Comparison of ENCODE assay signal across 5 fruit fly cellular contexts in the genomic region with DNA sequence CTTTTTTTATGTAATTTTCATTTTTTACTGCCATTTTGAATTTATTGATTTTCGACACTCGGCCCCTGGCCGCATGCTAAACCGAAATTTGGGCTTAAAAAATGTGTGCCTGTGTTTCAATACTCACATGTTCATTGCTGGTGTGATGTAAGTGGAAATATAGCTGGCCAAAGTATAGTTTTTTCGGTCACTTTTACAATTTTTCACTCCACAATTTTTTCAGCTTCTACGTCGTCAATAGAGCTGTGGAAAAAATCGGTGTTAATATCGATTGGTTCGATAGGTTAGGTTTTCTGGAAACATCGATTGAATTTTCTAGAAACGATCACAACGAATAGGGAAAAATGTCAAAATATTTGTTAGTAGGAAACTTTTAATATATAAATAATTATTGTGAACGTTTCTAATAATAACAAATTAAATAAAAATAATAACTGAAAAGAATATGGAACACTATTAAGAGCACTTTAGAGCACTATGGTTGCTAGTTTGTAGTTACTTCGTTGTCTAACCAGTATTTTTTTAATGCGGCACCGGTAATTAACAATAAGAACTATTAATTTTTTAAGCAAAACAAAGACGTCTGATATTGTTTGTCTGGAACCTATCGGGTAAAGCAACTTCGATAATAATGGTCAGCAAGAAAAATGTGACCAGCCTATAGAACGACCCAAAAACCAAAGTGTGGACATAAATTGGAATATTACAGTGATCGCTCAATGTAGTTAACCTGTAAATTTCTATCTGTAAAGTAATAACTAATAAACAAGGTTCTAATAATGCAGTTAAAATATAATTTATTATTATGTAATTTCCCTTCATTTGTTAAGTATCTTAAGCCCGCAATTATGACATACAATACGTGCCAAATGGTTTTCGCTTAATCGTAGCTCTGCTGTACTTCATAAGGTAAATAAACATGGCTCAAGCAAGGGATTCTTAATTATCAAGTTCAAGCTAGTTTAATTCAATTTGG.
TF ChIP-seq lines count a peak whose summit lies in the region.

CG10077 (minus strand) TSS at position 651 of the 976 bp plus-strand sequence.
CG9948 (plus strand) TSS at position 738 of the 976 bp plus-strand sequence.

- no peak for TF ChIP-seq CTCF in whole organism, embryonic (GFP tag; optimal IDR thresholded peaks at IDR 0.05; lab: Kevin White, UChicago)

TF ChIP-seq in whole organism, adult, 20 proteins besides CTCF, POLR2A, EP300 and RAD21 (continues in another document):
- TF ChIP-seq Crg-1 (GFP tag; optimal IDR thresholded peaks at IDR 0.05; lab: Kevin White, UChicago) (peak; percentile 79), bab1 (GFP tag; optimal IDR thresholded peaks at IDR 0.05; lab: Kevin White, UChicago) (peak; percentile 95), CG5204 (GFP tag; optimal IDR thresholded peaks at IDR 0.05; lab: Kevin White, UChicago) (peak; percentile 80), CG11617 (GFP tag; optimal IDR thresholded peaks at IDR 0.05; lab: Kevin White, UChicago) (peak; percentile 80), CG33017 (tag; optimal IDR thresholded peaks at IDR 0.05; lab: Kevin White, UChicago) (peak; percentile 90), CG1620 (GFP tag; optimal IDR thresholded peaks at IDR 0.05; lab: Kevin White, UChicago) (peak; percentile 78), pad (GFP tag; optimal IDR thresholded peaks at IDR 0.05; lab: Kevin White, UChicago) (peak; percentile 64), Hr96 (GFP tag; optimal IDR thresholded peaks at IDR 0.05; lab: Kevin White, UChicago) (no peak), CG7045 (GFP tag; optimal IDR thresholded peaks at IDR 0.05; lab: Kevin White, UChicago) (peak; percentile 91), kay (GFP tag; lab: Kevin White, UChicago; ENCODE audit: borderline replicate concordance) (peak; percentile 90), cnc (optimal IDR thresholded peaks at IDR 0.05; lab: Kevin White, UChicago) (no peak), toe (GFP tag; optimal IDR thresholded peaks at IDR 0.05; lab: Kevin White, UChicago) (no peak), CG12768 (GFP tag; optimal IDR thresholded peaks at IDR 0.05; lab: Kevin White, UChicago) (peak; percentile 89), tj (GFP tag; optimal IDR thresholded peaks at IDR 0.05; lab: Kevin White, UChicago) (peak; percentile 63), Clk (GFP tag; optimal IDR thresholded peaks at IDR 0.05; lab: Kevin White, UChicago) (peak; percentile 73)

TF ChIP-seq in whole organism, embryonic, 481 proteins besides CTCF, POLR2A, EP300 and RAD21 (continues in another document):
- peak; percentile 77 for TF ChIP-seq CG15514 (GFP tag; optimal IDR thresholded peaks at IDR 0.05; lab: Kevin White, UChicago)
- no peak for TF ChIP-seq Sin3A (optimal IDR thresholded peaks at IDR 0.05; lab: Kevin White, UChicago)
- peak; percentile 59 for TF ChIP-seq wek (GFP tag; optimal IDR thresholded peaks at IDR 0.05; lab: Kevin White, UChicago)
- peak; percentile 91 for TF ChIP-seq CG17359 (tag; optimal IDR thresholded peaks at IDR 0.05; lab: Kevin White, UChicago)
- TF ChIP-seq zen (tag; optimal IDR thresholded peaks at IDR 0.05; lab: Kevin White, UChicago) = peak; percentile 87
- TF ChIP-seq Dll (GFP tag; IDR thresholded peaks at IDR 0.05; lab: Robert Waterston, UW; ENCODE audit: partially characterized antibody) = peak; percentile 85
- peak; percentile 87 for TF ChIP-seq Hsf (GFP tag; optimal IDR thresholded peaks at IDR 0.05; lab: Kevin White, UChicago)
- peak; percentile 11 for TF ChIP-seq her (GFP tag; optimal IDR thresholded peaks at IDR 0.05; lab: Kevin White, UChicago)
- TF ChIP-seq gt (GFP tag; IDR thresholded peaks at IDR 0.05; lab: Robert Waterston, UW) = peak; percentile 68
- peak; percentile 90 for TF ChIP-seq Meics (GFP tag; optimal IDR thresholded peaks at IDR 0.05; lab: Kevin White, UChicago)
- peak; percentile 87 for TF ChIP-seq Dref (GFP tag; IDR thresholded peaks at IDR 0.05; lab: Robert Waterston, UW)
- peak; percentile 61 for TF ChIP-seq CG6683 (GFP tag; optimal IDR thresholded peaks at IDR 0.05; lab: Kevin White, UChicago)
- no peak for TF ChIP-seq Hey (tag; optimal IDR thresholded peaks at IDR 0.05; lab: Kevin White, UChicago)
- no peak for TF ChIP-seq CG30431 (GFP tag; optimal IDR thresholded peaks at IDR 0.05; lab: Kevin White, UChicago)
- no peak for TF ChIP-seq Doc2 (GFP tag; IDR thresholded peaks at IDR 0.05; lab: Robert Waterston, UW)
- peak; percentile 89 for TF ChIP-seq CG10366 (GFP tag; IDR thresholded peaks at IDR 0.05; lab: Robert Waterston, UW)

TF ChIP-seq in whole organism, prepupa, 60 proteins besides CTCF, POLR2A, EP300 and RAD21 (continues in another document):
- TF ChIP-seq eg (GFP tag; IDR thresholded peaks at IDR 0.05; lab: Robert Waterston, UW) = peak; percentile 95
- no peak for TF ChIP-seq CG6276 (GFP tag; optimal IDR thresholded peaks at IDR 0.05; lab: Kevin White, UChicago)
- peak; percentile 85 for TF ChIP-seq dsx (GFP tag; optimal IDR thresholded peaks at IDR 0.05; lab: Kevin White, UChicago; ENCODE audit: poor library complexity, severe bottlenecking)
- peak; percentile 79 to 88 for TF ChIP-seq ss (GFP tag; optimal IDR thresholded peaks at IDR 0.05; lab: Kevin White, UChicago)
- TF ChIP-seq pdm3 (GFP tag; optimal IDR thresholded peaks at IDR 0.05; lab: Kevin White, UChicago) = peak; percentile 90
- TF ChIP-seq CG4318 (GFP tag; optimal IDR thresholded peaks at IDR 0.05; lab: Kevin White, UChicago) = no peak
- TF ChIP-seq CG8632 (GFP tag; optimal IDR thresholded peaks at IDR 0.05; lab: Kevin White, UChicago) = peak; percentile 89
- no peak for TF ChIP-seq CG16779 (tag; optimal IDR thresholded peaks at IDR 0.05; lab: Kevin White, UChicago)
- peak; percentile 88 for TF ChIP-seq topi (GFP tag; optimal IDR thresholded peaks at IDR 0.05; lab: Kevin White, UChicago)
- peak; percentile 76 for TF ChIP-seq CG11902 (GFP tag; optimal IDR thresholded peaks at IDR 0.05; lab: Kevin White, UChicago)
- peak; percentile 82 for TF ChIP-seq Gug (GFP tag; IDR thresholded peaks at IDR 0.05; lab: Robert Waterston, UW)
- TF ChIP-seq Ets21C (GFP tag; optimal IDR thresholded peaks at IDR 0.05; lab: Kevin White, UChicago) = peak; percentile 81
- TF ChIP-seq achi (GFP tag; optimal IDR thresholded peaks at IDR 0.05; lab: Kevin White, UChicago) = peak; percentile 90
- peak; percentile 94 for TF ChIP-seq svp (GFP tag; lab: Kevin White, UChicago)
- peak; percentile 79 for TF ChIP-seq Sox15 (GFP tag; optimal IDR thresholded peaks at IDR 0.05; lab: Kevin White, UChicago)
- TF ChIP-seq Eip93F (GFP tag; optimal IDR thresholded peaks at IDR 0.05; lab: Kevin White, UChicago) = peak; percentile 86

TF ChIP-seq in whole organism, pupa, 21 proteins besides CTCF, POLR2A, EP300 and RAD21 (continues in another document):
- peak; percentile 78 for TF ChIP-seq gl (tag; optimal IDR thresholded peaks at IDR 0.05; lab: Kevin White, UChicago)
- peak; percentile 91 for TF ChIP-seq CG15710 (tag; optimal IDR thresholded peaks at IDR 0.05; lab: Kevin White, UChicago)
- 0 out of 2 replicates have a peak, but pooled peaks have one; percentile 9 for TF ChIP-seq rn (GFP tag; IDR thresholded peaks at IDR 0.05; lab: Robert Waterston, UW)
- peak; percentile 95 for TF ChIP-seq CG4496 (GFP tag; IDR thresholded peaks at IDR 0.05; lab: Robert Waterston, UW)
- TF ChIP-seq CG14655 (GFP tag; optimal IDR thresholded peaks at IDR 0.05; lab: Kevin White, UChicago) = no peak
- TF ChIP-seq CG8301 (tag; optimal IDR thresholded peaks at IDR 0.05; lab: Kevin White, UChicago) = peak; percentile 89
- TF ChIP-seq CG12605 (GFP tag; IDR thresholded peaks at IDR 0.05; lab: Robert Waterston, UW) = peak; percentile 88; the same call in 1 of the 2 replicates
- peak; percentile 91 for TF ChIP-seq CG8159 (tag; optimal IDR thresholded peaks at IDR 0.05; lab: Kevin White, UChicago)
- peak; percentile 87 for TF ChIP-seq CG34367 (tag; optimal IDR thresholded peaks at IDR 0.05; lab: Kevin White, UChicago)
- peak; percentile 88 for TF ChIP-seq CG32121 (GFP tag; IDR thresholded peaks at IDR 0.05; lab: Robert Waterston, UW)
- no peak for TF ChIP-seq CG13204 (GFP tag; optimal IDR thresholded peaks at IDR 0.05; lab: Kevin White, UChicago)
- peak; percentile 64; the same call in 2 of the 3 replicates for TF ChIP-seq fd96Ca (GFP tag; IDR thresholded peaks at IDR 0.05; lab: Robert Waterston, UW)
- peak; percentile 94 for TF ChIP-seq CG9948 (tag; optimal IDR thresholded peaks at IDR 0.05; lab: Kevin White, UChicago)
- TF ChIP-seq Pif1A (GFP tag; optimal IDR thresholded peaks at IDR 0.05; lab: Kevin White, UChicago) = peak; percentile 85
- TF ChIP-seq EcR (GFP tag; optimal IDR thresholded peaks at IDR 0.05; lab: Kevin White, UChicago) = no peak
- TF ChIP-seq CG10348 (GFP tag; IDR thresholded peaks at IDR 0.05; lab: Robert Waterston, UW) = peak; percentile 43; the same call in 1 of the 2 replicates
- TF ChIP-seq D1 (tag; optimal IDR thresholded peaks at IDR 0.05; lab: Kevin White, UChicago) = no peak

TF ChIP-seq in whole organism, wandering third instar larva, 38 proteins besides CTCF, POLR2A, EP300 and RAD21 (continues in another document):
- TF ChIP-seq Hr83 (GFP tag; optimal IDR thresholded peaks at IDR 0.05; lab: Kevin White, UChicago; ENCODE audit: poor library complexity, severe bottlenecking) (no peak), N (GFP tag; optimal IDR thresholded peaks at IDR 0.05; lab: Kevin White, UChicago) (no peak), Mio (GFP tag; optimal IDR thresholded peaks at IDR 0.05; lab: Kevin White, UChicago) (peak; percentile 29), sv (GFP tag; optimal IDR thresholded peaks at IDR 0.05; lab: Kevin White, UChicago) (peak; percentile 80), jim (GFP tag; optimal IDR thresholded peaks at IDR 0.05; lab: Kevin White, UChicago) (no peak), h (GFP tag; optimal IDR thresholded peaks at IDR 0.05; lab: Kevin White, UChicago) (peak; percentile 90), OdsH (GFP tag; optimal IDR thresholded peaks at IDR 0.05; lab: Kevin White, UChicago) (peak; percentile 89), GATAd (GFP tag; optimal IDR thresholded peaks at IDR 0.05; lab: Kevin White, UChicago) (no peak), brk (GFP tag; optimal IDR thresholded peaks at IDR 0.05; lab: Kevin White, UChicago) (peak; percentile 90), dl (GFP tag; optimal IDR thresholded peaks at IDR 0.05; lab: Kevin White, UChicago; ENCODE audit: insufficient read depth in 1 of 2, partially characterized antibody in 2 of 2) (no peak), Dfd (GFP tag; optimal IDR thresholded peaks at IDR 0.05; lab: Kevin White, UChicago) (no peak), br (GFP tag; optimal IDR thresholded peaks at IDR 0.05; lab: Kevin White, UChicago) (peak; percentile 82), psq (GFP tag; optimal IDR thresholded peaks at IDR 0.05; lab: Kevin White, UChicago) (peak; percentile 83), CG32264 (GFP tag; optimal IDR thresholded peaks at IDR 0.05; lab: Kevin White, UChicago) (peak; percentile 41), Myc (optimal IDR thresholded peaks at IDR 0.05; lab: Kevin White, UChicago) (no peak), foxo (GFP tag; optimal IDR thresholded peaks at IDR 0.05; lab: Kevin White, UChicago) (peak in 1 of 2 experiments; percentile 93), dsf (GFP tag; optimal IDR thresholded peaks at IDR 0.05; lab: Kevin White, UChicago; ENCODE audit: borderline replicate concordance) (peak; percentile 59), ey (GFP tag; optimal IDR thresholded peaks at IDR 0.05; lab: Kevin White, UChicago) (peak; percentile 87), CG9705 (GFP tag; optimal IDR thresholded peaks at IDR 0.05; lab: Kevin White, UChicago) (peak; percentile 88)
